Worm (Caenorhabditis elegans) whole organism, early embryonic: ENCODE results near the gene C06B3.1.

ENCODE experiments used
- ama-1 ChIP-seq: fragments of 150-350 bp; optimal IDR thresholded peaks from 2 replicates; lab custom pipeline; 2014
- ceh-36 ChIP-seq: sonication (generic microtip); optimal IDR thresholded peaks from 2 replicates; lab custom pipeline; 2016; ENCODE audit warnings: missing genetic modification characterization, inconsistent platforms, missing compliant biosample characterization
- ets-7 ChIP-seq: sonication (generic microtip); optimal IDR thresholded peaks from 2 replicates; lab custom pipeline; 2016; ENCODE audit warnings: missing genotype, missing genetic modification characterization, missing compliant biosample characterization
- tra-4 ChIP-seq: sonication (generic microtip); optimal IDR thresholded peaks from 2 replicates; lab custom pipeline; 2017; ENCODE audit warnings: missing genetic modification characterization, missing compliant biosample characterization

DNA sequence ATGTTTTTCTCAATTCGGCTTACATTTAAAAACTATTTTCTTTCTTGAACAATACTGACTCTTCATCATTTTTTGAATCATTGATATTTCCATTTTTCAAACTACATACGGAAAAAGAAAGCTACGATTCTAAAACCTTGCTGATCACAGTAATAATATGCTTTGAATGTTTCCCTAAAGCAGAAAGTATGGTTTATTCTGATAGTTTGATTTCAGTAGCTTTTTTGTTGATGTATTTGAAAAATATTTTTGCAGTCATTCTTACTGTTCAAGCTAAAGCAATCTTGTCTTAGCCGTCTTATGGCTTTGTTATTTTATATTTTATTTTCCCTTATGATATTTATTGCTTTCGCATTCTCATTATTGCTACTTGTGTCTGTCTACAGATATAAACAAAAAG, 26.9 kb downstream of the C06B3.1 start, which contains the start of gene srxa-13:
- TF ChIP-seq ets-7 (tag; lab: Kevin White, UChicago) (no peak), ceh-36 (tag; lab: Kevin White, UChicago) (no peak), ama-1 (no peak), tra-4 (tag; lab: Kevin White, UChicago) (no peak)
